Worm (Caenorhabditis elegans) whole organism, early embryonic: Measurements from ENCODE around the gene rpl-42.

Experiments
- B0310.2 ChIP-seq: sonication (generic microtip); optimal IDR thresholded peaks from 2 replicates; lab custom pipeline; 2016; ENCODE audit warnings: mild to moderate bottlenecking, missing genetic modification characterization, missing compliant biosample characterization
- F13C5.2 ChIP-seq: sonication (generic microtip); optimal IDR thresholded peaks from 2 replicates; lab custom pipeline; 2017; ENCODE audit warnings: mild to moderate bottlenecking, missing genetic modification characterization, inconsistent platforms, missing compliant biosample characterization
- aly-1 ChIP-seq: sonication (generic microtip); optimal IDR thresholded peaks from 2 replicates; lab custom pipeline; 2016; ENCODE audit warnings: missing genetic modification characterization, missing compliant biosample characterization
- ama-1 ChIP-seq: fragments of 150-350 bp; optimal IDR thresholded peaks from 2 replicates; lab custom pipeline; 2014
- ceh-13 ChIP-seq: fragments of 200-800 bp; sonication (Bioruptor generic); optimal IDR thresholded peaks from 2 replicates; lab custom pipeline; 2018; ENCODE audit warnings: mild to moderate bottlenecking, missing genetic modification characterization, missing compliant biosample characterization
- ceh-36 ChIP-seq: sonication (generic microtip); optimal IDR thresholded peaks from 2 replicates; lab custom pipeline; 2016; ENCODE audit warnings: missing genetic modification characterization, inconsistent platforms, missing compliant biosample characterization
- ets-7 ChIP-seq: sonication (generic microtip); optimal IDR thresholded peaks from 2 replicates; lab custom pipeline; 2016; ENCODE audit warnings: missing genotype, missing genetic modification characterization, missing compliant biosample characterization
- flt-1 ChIP-seq: fragments of 200-800 bp; sonication (Bioruptor generic); IDR thresholded peaks from 2 replicates; pipeline ENCODE4 v1.3.6; 2022; ENCODE audit warnings: missing genetic modification characterization, missing compliant biosample characterization
- hmbx-1 ChIP-seq: sonication (generic microtip); optimal IDR thresholded peaks from 2 replicates; lab custom pipeline; 2016; ENCODE audit warnings: mild to moderate bottlenecking, missing genetic modification characterization, missing compliant biosample characterization
- hmg-4 ChIP-seq: fragments of 200-800 bp; sonication (Bioruptor generic); optimal IDR thresholded peaks from 2 replicates; lab custom pipeline; 2018; ENCODE audit warnings: mild to moderate bottlenecking, missing genetic modification characterization, missing compliant biosample characterization
- hnd-1 ChIP-seq: sonication (generic microtip); optimal IDR thresholded peaks from 2 replicates; lab custom pipeline; 2016; ENCODE audit warnings: missing genetic modification characterization, missing compliant biosample characterization
- pes-1 ChIP-seq: fragments of 200-800 bp; sonication (Bioruptor generic); IDR thresholded peaks from 2 replicates; pipeline ENCODE4 v1.3.6; 2022; ENCODE audit warnings: missing genetic modification reagents, missing genetic modification characterization, missing compliant biosample characterization
- scrt-1 ChIP-seq: fragments of 200-800 bp; sonication (Bioruptor generic); IDR thresholded peaks from 2 replicates; pipeline ENCODE4 v1.3.6; 2022; ENCODE audit warnings: missing genetic modification characterization, missing compliant biosample characterization
- sea-1 ChIP-seq: fragments of 200-800 bp; sonication (Bioruptor generic); conservative IDR thresholded peaks from 2 replicates; pipeline ENCODE4 v1.3.6; 2022; ENCODE audit warnings: missing genetic modification characterization, missing compliant biosample characterization
- tbx-11 ChIP-seq: fragments of 200-800 bp; sonication (Bioruptor generic); IDR thresholded peaks from 2 replicates; pipeline ENCODE4 v1.3.6; 2022; ENCODE audit warnings: missing genetic modification characterization, missing compliant biosample characterization
- tbx-37 ChIP-seq: fragments of 200-800 bp; sonication (Bioruptor generic); conservative IDR thresholded peaks from 2 replicates; pipeline ENCODE4 v1.3.6; 2022; ENCODE audit warnings: missing genetic modification reagents, missing genetic modification characterization, missing compliant biosample characterization
- tra-4 ChIP-seq: sonication (generic microtip); optimal IDR thresholded peaks from 2 replicates; lab custom pipeline; 2017; ENCODE audit warnings: missing genetic modification characterization, missing compliant biosample characterization

Gene rpl-42

ce11 chrII:11142571-11142970, 50.1 kb downstream of the rpl-42 start, which contains the start of gene arrd-6:
Gene arrd-6, plus strand, starts transcription at chrII:11142739.
- TF ChIP-seq hmg-4 (GFP tag; lab: Kevin White, UChicago) (no peak), aly-1 (no peak), scrt-1 (GFP tag; lab: Robert Waterston, UW) (no peak), ets-7 (tag; lab: Kevin White, UChicago) (no peak), tra-4 (tag; lab: Kevin White, UChicago) (no peak), pes-1 (GFP tag; lab: Robert Waterston, UW) (no peak), tbx-11 (no peak), ama-1 (lab: Kevin White, UChicago) (no peak), ceh-36 (tag; lab: Kevin White, UChicago) (no peak), B0310.2 (no peak), hmbx-1 (tag; lab: Kevin White, UChicago) (no peak), hnd-1 (no peak), F13C5.2 (tag; lab: Kevin White, UChicago) (no peak), sea-1 (GFP tag; lab: Robert Waterston, UW) (no peak), ceh-13 (GFP tag; lab: Kevin White, UChicago) (no peak), tbx-37 (GFP tag; lab: Robert Waterston, UW) (no peak), flt-1 (no peak)
